Fruit fly (Drosophila melanogaster) S2 (cell line): ENCODE data around the gene nab.

Experiments
- CG8478 ChIP-seq: fragments of >200 bp; optimal IDR thresholded peaks from 2 replicates; lab custom pipeline; 2018
- CTCF ChIP-seq, 2 experiments: fragments of >200 bp; optimal IDR thresholded peaks; 2 replicates each; lab custom pipeline; 2018

The nab gene

DNA sequence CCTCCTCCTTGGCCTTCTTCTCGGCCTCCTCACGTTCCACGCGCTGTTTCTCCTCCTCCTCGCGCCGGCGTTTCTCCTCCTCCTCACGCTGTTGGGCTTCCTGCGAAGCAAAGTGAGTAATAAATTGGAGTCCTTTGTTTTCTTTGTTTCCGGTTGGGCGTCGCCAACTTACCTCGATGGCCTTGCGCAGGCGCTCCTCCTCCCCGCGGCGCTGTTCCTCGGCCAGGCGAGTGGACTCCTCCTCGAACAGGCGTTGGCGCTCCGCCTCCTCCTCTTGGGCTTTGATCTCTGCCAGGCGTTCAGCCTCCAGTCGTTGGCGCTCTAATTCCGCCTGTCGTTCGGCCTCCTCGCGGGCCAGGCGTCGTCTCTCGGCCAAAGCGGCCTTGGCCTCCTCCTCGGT is 35.0 kb downstream of the nab start:
- TF ChIP-seq CG8478 (no peak), CTCF (optimal IDR thresholded peaks at IDR 0.05; lab: Kevin White, UChicago) (no peak)

DNA sequence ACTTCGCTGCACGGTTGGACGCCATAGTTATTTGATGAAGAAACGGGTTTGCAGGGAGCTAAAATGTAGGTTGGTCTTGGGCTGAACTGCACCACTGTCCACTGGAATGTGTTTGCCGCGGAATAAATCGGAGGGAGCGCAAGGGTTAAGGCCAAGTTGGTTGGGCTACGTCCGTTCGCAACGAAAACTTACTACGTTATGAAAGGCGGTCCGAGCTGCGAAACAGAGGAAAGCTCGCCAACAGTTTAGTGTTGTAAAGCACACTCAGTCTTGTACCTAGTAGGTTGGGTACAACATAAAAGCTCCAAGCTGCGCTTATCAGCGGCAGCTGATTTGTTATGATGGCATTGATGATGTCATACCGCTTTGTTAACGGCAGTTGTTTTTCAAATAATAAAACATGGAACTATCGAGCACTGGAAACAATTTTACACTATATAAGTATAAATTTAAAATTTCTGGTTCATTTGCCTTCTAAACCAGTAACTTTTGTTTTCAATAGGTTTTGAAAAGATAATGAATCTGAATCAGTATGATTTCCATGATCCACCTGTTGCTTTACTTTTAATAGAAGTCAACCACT is 38.5 kb downstream of the nab start, which contains the start of gene Chd64:
Chd64 (minus strand) TSS at position 204 of the 583 bp plus-strand sequence.
- no peak for TF ChIP-seq CG8478
- TF ChIP-seq CTCF (optimal IDR thresholded peaks at IDR 0.05; lab: Kevin White, UChicago): no peak

DNA sequence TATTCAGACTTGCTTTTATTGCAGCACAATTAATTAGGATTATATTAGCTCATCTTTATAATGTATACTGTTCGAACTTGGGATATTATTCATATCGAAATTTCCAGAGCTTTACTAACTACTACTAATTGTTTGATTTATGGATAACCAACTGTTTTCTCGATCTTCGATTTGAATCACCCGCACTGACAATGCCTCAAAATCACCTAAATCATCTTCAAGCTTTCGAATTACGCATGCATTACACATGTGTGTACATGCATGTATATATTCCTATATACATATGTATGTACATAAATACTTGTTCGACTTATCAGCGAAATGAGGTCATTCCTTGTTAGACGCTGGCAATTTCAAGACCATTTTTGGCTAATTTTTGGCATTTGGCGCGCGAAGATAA is 39.1 kb downstream of the nab start:
- TF ChIP-seq CG8478 (no peak), CTCF (optimal IDR thresholded peaks at IDR 0.05; lab: Kevin White, UChicago) (no peak)

dm6 chr3L:4120358-4121349 is 40.1 kb downstream of the nab start:
- TF ChIP-seq CTCF (optimal IDR thresholded peaks at IDR 0.05; lab: Kevin White, UChicago): no peak
- no peak for TF ChIP-seq CG8478

DNA sequence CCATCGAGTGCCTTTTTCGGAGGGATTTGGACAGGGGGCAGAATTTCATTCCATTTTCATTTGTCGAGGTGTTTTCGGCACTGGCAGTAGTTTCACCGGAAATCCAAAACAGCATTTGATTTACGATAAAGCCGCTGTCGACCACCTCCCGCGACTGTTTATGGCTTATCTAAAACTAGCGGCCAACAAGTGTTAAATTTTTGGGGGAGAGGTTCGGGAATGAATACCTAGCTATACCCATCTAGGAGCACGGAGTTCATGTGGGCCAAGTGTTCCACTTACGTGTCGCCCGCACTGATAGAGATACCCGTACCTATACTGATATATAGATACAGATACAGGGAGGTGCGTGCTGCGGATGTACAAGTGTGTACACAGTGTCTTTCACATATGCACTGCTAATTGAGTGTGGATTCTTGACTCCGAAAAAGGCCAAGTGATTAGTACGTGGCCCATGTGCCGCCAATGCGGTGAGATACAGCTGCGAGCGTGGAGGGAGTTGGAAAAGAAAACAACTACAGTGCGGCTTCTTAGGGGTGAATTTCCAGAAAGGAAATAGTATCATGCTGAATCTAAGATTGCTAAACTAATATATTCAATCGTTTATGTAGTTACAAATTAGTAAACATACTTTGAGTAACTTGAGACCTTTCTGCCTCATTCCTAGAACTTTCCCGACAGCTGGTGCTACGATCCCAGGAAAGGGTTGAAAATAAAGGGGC is 40.9 kb downstream of the nab start:
- TF ChIP-seq CG8478: no peak
- no peak for TF ChIP-seq CTCF (optimal IDR thresholded peaks at IDR 0.05; lab: Kevin White, UChicago)

dm6 chr3L:4118339-4118738 is 42.4 kb downstream of the nab start:
- TF ChIP-seq CG8478 (no peak), CTCF (optimal IDR thresholded peaks at IDR 0.05; lab: Kevin White, UChicago) (no peak)

DNA sequence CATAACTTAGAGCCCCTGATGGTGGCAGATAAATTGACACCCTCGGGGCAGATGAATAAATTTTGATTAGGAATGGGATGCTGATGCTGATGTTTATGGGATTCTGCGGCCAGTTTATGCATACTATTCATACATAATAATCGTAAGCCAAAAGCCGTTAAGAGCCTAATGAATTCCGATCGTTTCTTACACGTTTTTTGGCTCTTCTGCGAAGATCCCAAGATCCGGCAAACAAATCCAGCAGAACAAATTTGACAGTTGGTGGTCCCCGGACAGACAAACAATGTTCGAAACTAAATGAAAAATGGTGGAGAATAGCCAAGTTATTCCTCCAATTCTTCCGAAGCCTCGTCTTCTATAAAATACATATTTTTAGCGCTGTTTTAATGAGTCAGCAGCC is 43.2 kb downstream of the nab start:
- TF ChIP-seq CG8478 (no peak), CTCF (optimal IDR thresholded peaks at IDR 0.05; lab: Kevin White, UChicago) (no peak)

DNA sequence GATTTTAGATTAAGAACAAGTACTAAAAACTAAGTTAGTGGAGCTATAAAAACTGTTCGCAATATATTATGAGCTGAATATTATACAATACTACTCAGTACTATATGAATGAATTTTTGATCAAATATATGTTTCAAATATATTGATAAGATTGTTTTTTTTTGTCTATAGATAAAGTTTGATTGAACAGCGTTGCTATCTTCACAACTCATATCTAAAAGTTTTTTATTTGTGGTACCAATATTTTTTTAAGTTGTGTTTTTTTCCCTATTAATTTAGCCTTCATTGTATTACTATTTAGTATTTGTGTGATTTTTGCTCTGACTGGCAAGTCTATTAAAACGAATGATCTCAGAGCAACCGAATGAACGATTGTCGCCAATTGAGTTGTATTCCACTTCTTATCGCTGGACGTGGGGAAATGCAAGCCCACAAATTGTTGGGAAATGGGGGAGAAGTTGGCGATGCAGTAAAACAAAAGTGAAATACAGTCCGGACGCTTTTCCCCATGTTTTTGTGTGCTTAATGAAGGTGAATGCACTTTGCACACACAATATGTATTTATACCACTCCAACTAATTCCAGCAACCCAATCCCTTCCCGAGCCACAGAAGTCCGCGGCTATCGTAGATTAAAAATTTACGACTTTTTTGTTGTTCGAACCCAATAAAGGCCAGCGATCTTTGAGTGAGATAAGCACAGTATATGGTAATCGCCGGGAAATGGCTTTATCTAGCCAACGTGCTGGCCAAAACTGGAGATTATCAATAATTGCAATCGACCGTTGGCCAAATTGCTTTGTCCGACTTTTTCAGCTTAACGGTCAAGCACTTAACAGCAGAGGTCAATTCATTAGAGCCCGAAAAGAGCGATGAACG is 44.0 kb downstream of the nab start:
- TF ChIP-seq CTCF (optimal IDR thresholded peaks at IDR 0.05; lab: Kevin White, UChicago) (no peak), CG8478 (no peak)

DNA sequence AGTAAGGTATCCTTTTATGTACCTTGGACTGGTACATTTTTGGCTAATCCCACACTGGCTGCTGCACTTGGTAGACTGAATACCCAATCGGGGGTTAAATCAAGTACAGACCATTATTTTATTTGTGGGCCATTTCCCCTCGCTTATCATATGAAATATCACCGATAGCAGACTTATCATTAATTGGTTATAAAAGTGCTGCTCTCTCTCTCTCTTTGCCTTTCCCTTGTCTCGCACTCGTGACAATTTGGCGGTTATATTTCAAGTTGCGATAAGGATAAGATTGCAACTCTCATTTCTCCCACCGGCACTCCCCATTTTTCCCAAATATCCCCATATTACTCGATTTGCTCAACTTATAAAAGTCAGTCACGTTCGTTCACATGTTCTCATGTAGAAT is 45.0 kb downstream of the nab start:
- no peak for TF ChIP-seq CG8478
- TF ChIP-seq CTCF (optimal IDR thresholded peaks at IDR 0.05; lab: Kevin White, UChicago): no peak

DNA sequence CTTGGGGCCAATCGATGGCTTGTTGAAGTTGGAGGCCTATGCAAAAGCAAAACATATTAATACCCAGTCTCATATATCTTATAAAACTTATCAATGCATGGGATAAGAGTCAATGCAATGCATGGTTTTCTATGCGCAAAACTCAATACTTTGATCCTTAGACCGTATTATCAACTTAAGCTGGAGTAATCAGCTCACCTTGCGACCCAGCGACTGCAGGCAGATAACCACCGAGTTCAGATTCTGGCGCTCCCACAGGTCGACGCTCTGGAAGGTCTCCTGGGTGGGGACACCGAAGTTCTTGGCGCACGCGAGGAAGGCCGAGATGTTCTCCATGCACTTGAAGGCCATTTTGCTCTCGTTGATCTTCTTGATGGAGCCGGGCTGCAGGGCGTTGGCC is 45.6 kb downstream of the nab start:
- TF ChIP-seq CTCF (optimal IDR thresholded peaks at IDR 0.05; lab: Kevin White, UChicago): no peak
- no peak for TF ChIP-seq CG8478

DNA sequence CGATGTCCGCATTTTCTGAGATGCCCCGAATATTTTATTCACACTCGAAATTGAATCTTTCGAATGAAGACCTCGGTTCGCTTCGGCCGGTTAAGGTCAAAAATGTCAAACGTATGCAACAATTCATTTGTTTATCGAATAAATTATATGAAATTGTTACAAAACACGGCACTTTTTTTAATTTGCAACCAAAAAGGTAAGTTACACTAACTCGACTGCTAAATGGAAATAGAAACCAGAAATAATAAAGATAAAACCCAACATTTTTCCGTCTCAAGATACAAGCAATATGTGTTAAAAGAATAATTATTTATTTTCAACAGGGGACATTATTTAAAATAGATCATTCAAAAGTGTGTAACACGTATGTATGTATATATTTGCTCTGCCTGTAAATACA is 46.7 kb downstream of the nab start:
- TF ChIP-seq CTCF (optimal IDR thresholded peaks at IDR 0.05; lab: Kevin White, UChicago): no peak
- no peak for TF ChIP-seq CG8478

dm6 chr3L:4110212-4110611 is 50.5 kb downstream of the nab start:
- TF ChIP-seq CG8478: no peak
- TF ChIP-seq CTCF (optimal IDR thresholded peaks at IDR 0.05; lab: Kevin White, UChicago): no peak

dm6 chr3L:4108844-4109494 is 51.8 kb downstream of the nab start:
- TF ChIP-seq CG8478: no peak
- TF ChIP-seq CTCF (optimal IDR thresholded peaks at IDR 0.05; lab: Kevin White, UChicago): no peak
